Fruit fly (Drosophila melanogaster): ENCODE data around the gene Prosbeta4.

Gene Prosbeta4

DNA sequence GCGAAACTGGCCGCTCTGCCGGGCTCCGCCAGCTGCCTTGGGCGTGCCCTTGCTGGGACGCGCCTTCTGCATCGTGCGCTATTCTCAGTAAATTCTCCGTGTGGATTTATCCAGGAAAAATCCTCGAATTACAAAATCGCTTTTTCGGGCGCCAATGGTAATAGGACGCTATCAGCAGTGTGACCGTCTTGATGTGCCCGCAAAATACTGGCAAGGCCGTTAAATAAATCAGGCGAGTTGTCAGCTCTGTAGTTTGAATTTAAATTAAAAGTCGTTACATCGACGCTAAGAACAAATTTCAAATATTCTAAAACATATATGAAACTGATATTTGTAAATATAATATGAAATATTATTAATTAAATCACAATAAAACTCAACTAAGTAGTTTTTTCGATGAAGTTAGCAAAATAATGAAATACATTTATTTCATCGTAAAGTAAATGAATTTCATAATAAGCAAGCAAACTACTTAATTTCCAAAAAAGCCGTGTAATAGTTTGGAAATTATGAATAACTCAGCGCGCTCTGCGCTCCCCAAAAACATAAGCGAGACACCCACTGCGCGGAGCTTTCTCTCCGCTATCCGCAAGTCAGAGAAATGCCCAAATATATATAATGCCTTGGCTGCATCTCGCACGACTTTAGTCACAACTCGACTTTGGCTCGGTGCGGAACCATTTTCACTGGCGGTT lies 6.4 kb upstream of the Prosbeta4 start, which contains the start of the genes glu and ChLD3 (continued):
- TF ChIP-seq ci (GFP tag; IDR thresholded peaks at IDR 0.05), result peak; percentile 10; the same call in 1 of the 3 replicates
- TF ChIP-seq H2.0 (GFP tag; IDR thresholded peaks at IDR 0.05), result no peak
- no peak for TF ChIP-seq aop (GFP tag; IDR thresholded peaks at IDR 0.05)
- TF ChIP-seq D19B (GFP tag; optimal IDR thresholded peaks at IDR 0.05), result no peak
- TF ChIP-seq sna (GFP tag; IDR thresholded peaks at IDR 0.05; ENCODE audit: partially characterized antibody), result no peak
- no peak for TF ChIP-seq Taf1 (GFP tag; IDR thresholded peaks at IDR 0.05)
- TF ChIP-seq Opbp (GFP tag; IDR thresholded peaks at IDR 0.05; ENCODE audit: partially characterized antibody), result 0 out of 3 replicates have a peak, but pooled peaks have one; percentile 22
- TF ChIP-seq CG2678 (tag; optimal IDR thresholded peaks at IDR 0.05), result no peak
- TF ChIP-seq Ada2b (GFP tag; IDR thresholded peaks at IDR 0.05), result no peak
- no peak for TF ChIP-seq Hmr (GFP tag; optimal IDR thresholded peaks at IDR 0.05)
- no peak for TF ChIP-seq CG8388 (GFP tag; optimal IDR thresholded peaks at IDR 0.05)
- TF ChIP-seq Ets97D (GFP tag; optimal IDR thresholded peaks at IDR 0.05), result peak; percentile 40
- TF ChIP-seq CTCF (GFP tag; optimal IDR thresholded peaks at IDR 0.05), result peak; percentile 56
- TF ChIP-seq Elba2 (GFP tag; optimal IDR thresholded peaks at IDR 0.05), result peak; percentile 34
- TF ChIP-seq CG3407 (GFP tag; optimal IDR thresholded peaks at IDR 0.05), result no peak
- no peak for TF ChIP-seq pho (GFP tag; optimal IDR thresholded peaks at IDR 0.05)
- no peak for TF ChIP-seq sisA (GFP tag; IDR thresholded peaks at IDR 0.05)
- no peak for TF ChIP-seq wek (GFP tag; optimal IDR thresholded peaks at IDR 0.05)
- no peak for TF ChIP-seq dm (GFP tag; optimal IDR thresholded peaks at IDR 0.05)
- TF ChIP-seq tx (GFP tag; optimal IDR thresholded peaks at IDR 0.05), result no peak
- TF ChIP-seq z (GFP tag; IDR thresholded peaks at IDR 0.05), result 0 out of 3 replicates have a peak, but pooled peaks have one; percentile 14
- TF ChIP-seq phol (tag; optimal IDR thresholded peaks at IDR 0.05), result peak; percentile 28
- peak; percentile 72 for TF ChIP-seq pzg (GFP tag; optimal IDR thresholded peaks at IDR 0.05)
- TF ChIP-seq CG17802 (tag; optimal IDR thresholded peaks at IDR 0.05), result no peak
- TF ChIP-seq CG33213 (GFP tag; optimal IDR thresholded peaks at IDR 0.05), result peak; percentile 15
- 0 out of 2 replicates have a peak, but pooled peaks have one; percentile 29 for TF ChIP-seq vvl (GFP tag; IDR thresholded peaks at IDR 0.05)
- TF ChIP-seq B-H2 (GFP tag; optimal IDR thresholded peaks at IDR 0.05), result no peak
- no peak for TF ChIP-seq cad (GFP tag; optimal IDR thresholded peaks at IDR 0.05)
- no peak for TF ChIP-seq psq (GFP tag; optimal IDR thresholded peaks at IDR 0.05)
- no peak for TF ChIP-seq pum (GFP tag; optimal IDR thresholded peaks at IDR 0.05)
- TF ChIP-seq Med (GFP tag), result peak; percentile 72
- peak; percentile 34 for TF ChIP-seq CG15514 (GFP tag; optimal IDR thresholded peaks at IDR 0.05)
- no peak for TF ChIP-seq Nf-YB (GFP tag; optimal IDR thresholded peaks at IDR 0.05)
- TF ChIP-seq CG30020 (tag; optimal IDR thresholded peaks at IDR 0.05), result peak; percentile 3
- TF ChIP-seq Usf (GFP tag; optimal IDR thresholded peaks at IDR 0.05), result no peak
- TF ChIP-seq Dll (GFP tag; IDR thresholded peaks at IDR 0.05; ENCODE audit: partially characterized antibody), result no peak
- no peak for TF ChIP-seq CG16779 (GFP tag; IDR thresholded peaks at IDR 0.05)
- TF ChIP-seq Lhr (GFP tag; optimal IDR thresholded peaks at IDR 0.05), result peak; percentile 72
- peak; percentile 24 for TF ChIP-seq BEAF-32 (GFP tag; optimal IDR thresholded peaks at IDR 0.05)
- TF ChIP-seq MESR4 (GFP tag; optimal IDR thresholded peaks at IDR 0.05), result peak; percentile 43
- no peak for TF ChIP-seq bsh (GFP tag; optimal IDR thresholded peaks at IDR 0.05)
- no peak for TF ChIP-seq CG9876 (GFP tag; optimal IDR thresholded peaks at IDR 0.05)

All from whole organism, embryonic.